Fruit fly (Drosophila melanogaster): ENCODE data around the gene AnxB9.

Gene AnxB9

dm6 chr3R:21091500-21091899 is 26.5 kb downstream of the AnxB9 start:
- TF ChIP-seq pan (optimal IDR thresholded peaks at IDR 0.05) (no peak), EcR (GFP tag; optimal IDR thresholded peaks at IDR 0.05) (no peak)

- TF ChIP-seq EcR (GFP tag; optimal IDR thresholded peaks at IDR 0.05) (no peak), CG8478 (optimal IDR thresholded peaks at IDR 0.05) (no peak), usp (GFP tag; optimal IDR thresholded peaks at IDR 0.05) (no peak), pan (optimal IDR thresholded peaks at IDR 0.05) (no peak), psq (optimal IDR thresholded peaks at IDR 0.05) (no peak), Dll (optimal IDR thresholded peaks at IDR 0.05) (no peak)
Observed at dm6 chr3R:21092036-21092435, 27.0 kb downstream of the AnxB9 start.

dm6 chr3R:21092829-21093228 is 27.8 kb downstream of the AnxB9 start:
- TF ChIP-seq CG8478 (optimal IDR thresholded peaks at IDR 0.05): no peak
- no peak for TF ChIP-seq psq (optimal IDR thresholded peaks at IDR 0.05)
- TF ChIP-seq usp (GFP tag; optimal IDR thresholded peaks at IDR 0.05): no peak
- TF ChIP-seq EcR (GFP tag; optimal IDR thresholded peaks at IDR 0.05): no peak
- TF ChIP-seq Dll (optimal IDR thresholded peaks at IDR 0.05): no peak
- TF ChIP-seq pan (optimal IDR thresholded peaks at IDR 0.05): no peak

- TF ChIP-seq CG8478 (optimal IDR thresholded peaks at IDR 0.05) (no peak), usp (GFP tag; optimal IDR thresholded peaks at IDR 0.05) (no peak)
Observed at dm6 chr3R:21094292-21094691, 29.3 kb downstream of the AnxB9 start.

- TF ChIP-seq CG8478 (optimal IDR thresholded peaks at IDR 0.05) (no peak), usp (GFP tag; optimal IDR thresholded peaks at IDR 0.05) (no peak), pan (optimal IDR thresholded peaks at IDR 0.05) (no peak), EcR (GFP tag; optimal IDR thresholded peaks at IDR 0.05) (no peak), psq (optimal IDR thresholded peaks at IDR 0.05) (no peak), Dll (optimal IDR thresholded peaks at IDR 0.05) (no peak)
Observed at dm6 chr3R:21096532-21097143, 31.6 kb downstream of the AnxB9 start.

- TF ChIP-seq EcR (GFP tag; optimal IDR thresholded peaks at IDR 0.05): no peak
- TF ChIP-seq usp (GFP tag; optimal IDR thresholded peaks at IDR 0.05): no peak
- TF ChIP-seq Dll (optimal IDR thresholded peaks at IDR 0.05): no peak
- no peak for TF ChIP-seq psq (optimal IDR thresholded peaks at IDR 0.05)
- no peak for TF ChIP-seq CG8478 (optimal IDR thresholded peaks at IDR 0.05)
- TF ChIP-seq pan (optimal IDR thresholded peaks at IDR 0.05): no peak
Observed at dm6 chr3R:21097160-21097559, 32.1 kb downstream of the AnxB9 start.

- TF ChIP-seq pan (optimal IDR thresholded peaks at IDR 0.05) (no peak), usp (GFP tag; optimal IDR thresholded peaks at IDR 0.05) (no peak), psq (optimal IDR thresholded peaks at IDR 0.05) (no peak), CG8478 (optimal IDR thresholded peaks at IDR 0.05) (no peak), Dll (optimal IDR thresholded peaks at IDR 0.05) (no peak), EcR (GFP tag; optimal IDR thresholded peaks at IDR 0.05) (no peak)
Observed at dm6 chr3R:21097631-21098117, 32.6 kb downstream of the AnxB9 start, which contains the start of gene RhoGAP93B. Gene RhoGAP93B, minus strand, starts transcription at chr3R:21097827.

- TF ChIP-seq psq (optimal IDR thresholded peaks at IDR 0.05): no peak
- TF ChIP-seq CG8478 (optimal IDR thresholded peaks at IDR 0.05): no peak
- TF ChIP-seq pan (optimal IDR thresholded peaks at IDR 0.05): peak; percentile 89
- TF ChIP-seq Dll (optimal IDR thresholded peaks at IDR 0.05): no peak
- TF ChIP-seq EcR (GFP tag; optimal IDR thresholded peaks at IDR 0.05): no peak
Observed at dm6 chr3R:21101453-21102214, 36.6 kb downstream of the AnxB9 start, which contains the start of the genes CG7044 and Tbc1d22. Gene CG7044, minus strand, starts transcription at chr3R:21101718. Gene Tbc1d22, plus strand, starts transcription at chr3R:21102199.

- no peak for TF ChIP-seq Dll (optimal IDR thresholded peaks at IDR 0.05)
- no peak for TF ChIP-seq EcR (GFP tag; optimal IDR thresholded peaks at IDR 0.05)
- no peak for TF ChIP-seq pan (optimal IDR thresholded peaks at IDR 0.05)
- TF ChIP-seq psq (optimal IDR thresholded peaks at IDR 0.05): no peak
- TF ChIP-seq CG8478 (optimal IDR thresholded peaks at IDR 0.05): no peak
- TF ChIP-seq usp (GFP tag; optimal IDR thresholded peaks at IDR 0.05): no peak
Observed at dm6 chr3R:21102477-21102876, 37.4 kb downstream of the AnxB9 start.

dm6 chr3R:21107907-21108591 is 43.0 kb downstream of the AnxB9 start, which contains the start of the genes Sec15 and rtet:
Gene Sec15, minus strand, starts transcription at chr3R:21107972.
Gene rtet, plus strand, starts transcription at chr3R:21108446.
- TF ChIP-seq Dll (optimal IDR thresholded peaks at IDR 0.05) (no peak), pan (optimal IDR thresholded peaks at IDR 0.05) (no peak), CG8478 (optimal IDR thresholded peaks at IDR 0.05) (no peak), usp (GFP tag; optimal IDR thresholded peaks at IDR 0.05) (no peak), EcR (GFP tag; optimal IDR thresholded peaks at IDR 0.05) (no peak), psq (optimal IDR thresholded peaks at IDR 0.05) (no peak)

dm6 chr3R:21109712-21110111 is 44.7 kb downstream of the AnxB9 start:
- TF ChIP-seq psq (optimal IDR thresholded peaks at IDR 0.05): no peak
- no peak for TF ChIP-seq usp (GFP tag; optimal IDR thresholded peaks at IDR 0.05)
- TF ChIP-seq Dll (optimal IDR thresholded peaks at IDR 0.05): no peak
- TF ChIP-seq pan (optimal IDR thresholded peaks at IDR 0.05): no peak
- TF ChIP-seq CG8478 (optimal IDR thresholded peaks at IDR 0.05): no peak
- TF ChIP-seq EcR (GFP tag; optimal IDR thresholded peaks at IDR 0.05): no peak

dm6 chr3R:21111046-21111480 is 46.0 kb downstream of the AnxB9 start, which contains the start of gene Rab11:
Gene Rab11, plus strand, starts transcription at chr3R:21111408.
- TF ChIP-seq pan (optimal IDR thresholded peaks at IDR 0.05) (no peak), CG8478 (optimal IDR thresholded peaks at IDR 0.05) (no peak), usp (GFP tag; optimal IDR thresholded peaks at IDR 0.05) (no peak), EcR (GFP tag; optimal IDR thresholded peaks at IDR 0.05) (no peak), Dll (optimal IDR thresholded peaks at IDR 0.05) (no peak), psq (optimal IDR thresholded peaks at IDR 0.05) (no peak)

All from whole organism.